Fruit fly (Drosophila melanogaster): ENCODE measurements around the gene atms.

Gene atms

DNA sequence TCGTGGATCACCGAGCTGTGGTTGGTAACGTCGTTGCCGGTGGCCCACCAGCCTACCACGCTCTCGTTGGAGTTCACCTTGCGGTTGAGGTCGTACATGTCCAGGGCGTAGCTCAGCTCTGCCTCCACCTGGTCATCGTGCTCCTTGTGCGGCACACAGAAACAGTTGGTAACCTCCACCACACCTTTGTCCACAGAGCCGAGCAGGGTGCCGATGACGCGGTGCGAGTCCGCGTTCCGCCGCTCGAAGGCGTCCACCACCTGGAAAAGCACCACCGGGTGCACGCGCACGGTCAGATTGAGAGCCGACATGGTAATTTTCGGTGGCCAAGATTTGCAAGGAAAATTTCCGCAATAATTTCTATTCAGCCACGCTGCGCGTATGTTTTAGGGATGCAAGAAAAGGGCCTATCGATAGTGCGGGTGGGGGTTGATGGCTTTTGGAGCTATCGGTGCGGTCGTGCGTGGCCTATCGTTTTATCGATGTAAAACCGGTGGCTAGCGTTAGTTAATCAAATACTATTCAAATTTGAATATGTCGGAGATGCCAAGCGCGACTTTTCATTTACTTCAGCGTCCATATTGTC lies 36.0 kb upstream of the atms start, which contains the start of gene eIF3f1 (continued):
- peak; percentile 93 for TF ChIP-seq pzg (GFP tag; optimal IDR thresholded peaks at IDR 0.05)
- no peak for TF ChIP-seq CG15011 (GFP tag; optimal IDR thresholded peaks at IDR 0.05)
- TF ChIP-seq pita (GFP tag; optimal IDR thresholded peaks at IDR 0.05), result no peak
- no peak for TF ChIP-seq CG9215 (GFP tag; IDR thresholded peaks at IDR 0.05)
- no peak for TF ChIP-seq vfl (GFP tag; optimal IDR thresholded peaks at IDR 0.05)
- no peak for TF ChIP-seq Meics (GFP tag; optimal IDR thresholded peaks at IDR 0.05)
- TF ChIP-seq CG3163 (GFP tag; optimal IDR thresholded peaks at IDR 0.05), result no peak
- peak; percentile 59 for TF ChIP-seq Adf1 (GFP tag; IDR thresholded peaks at IDR 0.05)
- TF ChIP-seq fd96Cb (tag; optimal IDR thresholded peaks at IDR 0.05), result no peak
- peak; percentile 12 for TF ChIP-seq CG33557 (GFP tag; optimal IDR thresholded peaks at IDR 0.05)
- TF ChIP-seq Med (GFP tag), result peak; percentile 90
- TF ChIP-seq crp (GFP tag; optimal IDR thresholded peaks at IDR 0.05), result peak in 1 of 2 experiments; percentile 32
- no peak for TF ChIP-seq chm (GFP tag; IDR thresholded peaks at IDR 0.05)
- no peak for TF ChIP-seq salm (tag; optimal IDR thresholded peaks at IDR 0.05)
- peak; percentile 52 for TF ChIP-seq CG12659 (GFP tag; optimal IDR thresholded peaks at IDR 0.05)
- no peak for TF ChIP-seq CG31441 (GFP tag; IDR thresholded peaks at IDR 0.05)
- TF ChIP-seq rib (GFP tag; IDR thresholded peaks at IDR 0.05), result peak; percentile 77; the same call in 1 of the 2 replicates
- TF ChIP-seq CG12071 (GFP tag; optimal IDR thresholded peaks at IDR 0.05), result no peak
- peak; percentile 99 for TF ChIP-seq CG6791 (GFP tag; IDR thresholded peaks at IDR 0.05; ENCODE audit: partially characterized antibody)
- no peak for TF ChIP-seq gt (GFP tag; IDR thresholded peaks at IDR 0.05)
- no peak for TF ChIP-seq repo (GFP tag; optimal IDR thresholded peaks at IDR 0.05)
- TF ChIP-seq trem (tag; optimal IDR thresholded peaks at IDR 0.05), result peak; percentile 69
- TF ChIP-seq Hr51 (GFP tag; optimal IDR thresholded peaks at IDR 0.05), result peak in 1 of 2 experiments; percentile 9
- peak; percentile 99 for TF ChIP-seq HLH4C (GFP tag; IDR thresholded peaks at IDR 0.05; ENCODE audit: partially characterized antibody)
- TF ChIP-seq NFAT (GFP tag; IDR thresholded peaks at IDR 0.05), result peak; percentile 46; the same call in 1 of the 2 replicates
- no peak for TF ChIP-seq ap (GFP tag; IDR thresholded peaks at IDR 0.05)
- TF ChIP-seq CG32532 (GFP tag; IDR thresholded peaks at IDR 0.05), result peak; percentile 52; the same call in 1 of the 2 replicates
- no peak for TF ChIP-seq CG17328 (GFP tag; IDR thresholded peaks at IDR 0.05)
- TF ChIP-seq zen (tag; optimal IDR thresholded peaks at IDR 0.05), result peak; percentile 12
- TF ChIP-seq Nf-YA (GFP tag; IDR thresholded peaks at IDR 0.05), result no peak
- no peak for TF ChIP-seq yki (optimal IDR thresholded peaks at IDR 0.05)
- no peak for TF ChIP-seq h (optimal IDR thresholded peaks at IDR 0.05)
- TF ChIP-seq CG4854 (GFP tag; optimal IDR thresholded peaks at IDR 0.05), result no peak
- no peak for TF ChIP-seq corto (GFP tag; optimal IDR thresholded peaks at IDR 0.05)
- TF ChIP-seq CG7987 (GFP tag; optimal IDR thresholded peaks at IDR 0.05), result peak; percentile 2
- TF ChIP-seq Dbx (GFP tag; IDR thresholded peaks at IDR 0.05), result 0 out of 3 replicates have a peak, but pooled peaks have one; percentile 66
- no peak for TF ChIP-seq pnt (GFP tag; optimal IDR thresholded peaks at IDR 0.05)
- TF ChIP-seq Usf (GFP tag; optimal IDR thresholded peaks at IDR 0.05), result no peak
- no peak for TF ChIP-seq bigmax (GFP tag; optimal IDR thresholded peaks at IDR 0.05)
- no peak for TF ChIP-seq CG10274 (GFP tag; optimal IDR thresholded peaks at IDR 0.05)
- no peak for TF ChIP-seq lab (GFP tag; optimal IDR thresholded peaks at IDR 0.05)
- no peak for TF ChIP-seq CG4820 (GFP tag; optimal IDR thresholded peaks at IDR 0.05)
- peak; percentile 62 for TF ChIP-seq sug (tag; optimal IDR thresholded peaks at IDR 0.05)
- no peak for TF ChIP-seq cas (GFP tag; IDR thresholded peaks at IDR 0.05)
- TF ChIP-seq Ada2b (GFP tag; IDR thresholded peaks at IDR 0.05), result no peak
- peak; percentile 2 for TF ChIP-seq HLH54F (GFP tag; optimal IDR thresholded peaks at IDR 0.05)
- TF ChIP-seq onecut (GFP tag; IDR thresholded peaks at IDR 0.05), result 0 out of 2 replicates have a peak, but pooled peaks have one; percentile 15
- TF ChIP-seq CG3838 (GFP tag; optimal IDR thresholded peaks at IDR 0.05), result no peak
- TF ChIP-seq Chrac-16 (GFP tag; optimal IDR thresholded peaks at IDR 0.05), result no peak
- TF ChIP-seq slou (GFP tag; optimal IDR thresholded peaks at IDR 0.05), result no peak
- TF ChIP-seq CG14667 (GFP tag; IDR thresholded peaks at IDR 0.05), result no peak
